Worm (Caenorhabditis elegans) whole organism, young adult: ENCODE results near the gene C34E11.2.

Experiments used
- F49E8.2 ChIP-seq: sonication (generic microtip); optimal IDR thresholded peaks from 3 replicates; lab custom pipeline; 2017; ENCODE audit warnings: missing genetic modification characterization, mild to moderate bottlenecking, missing compliant biosample characterization, antibody characterized with exemption, moderate library complexity; ENCODE audit not compliant: insufficient read depth
- F57C9.4 ChIP-seq: sonication (generic microtip); optimal IDR thresholded peaks from 2 replicates; lab custom pipeline; 2017; ENCODE audit warnings: mild to moderate bottlenecking, missing genetic modification characterization, missing compliant biosample characterization
- K11D2.4 ChIP-seq: fragments of 200-800 bp; sonication (Bioruptor generic); IDR thresholded peaks from 2 replicates; pipeline ENCODE4 v1.3.6; 2022; ENCODE audit warnings: missing genetic modification reagents, missing genetic modification characterization, missing compliant biosample characterization
- T26A5.8 ChIP-seq: sonication (generic microtip); optimal IDR thresholded peaks from 2 replicates; lab custom pipeline; 2016; ENCODE audit warnings: missing genetic modification characterization, missing compliant biosample characterization
- ama-1 ChIP-seq, 3 experiments: fragments of 150-350 bp in 1 of 3; sonication (generic microtip) in 2 of 3; optimal IDR thresholded peaks; 2 replicates each; lab custom pipeline; 2014 to 2018; ENCODE audit warnings: missing biosample characterization in 2 of 3, missing genetic modification characterization in 2 of 3, missing genetic modification reagents in 2 of 3
- attf-5 ChIP-seq: fragments of 200-800 bp; sonication (Bioruptor generic); optimal IDR thresholded peaks from 2 replicates; lab custom pipeline; 2018; ENCODE audit warnings: mild to moderate bottlenecking, missing genetic modification characterization, missing compliant biosample characterization
- efl-1 ChIP-seq: fragments of 150-350 bp; optimal IDR thresholded peaks from 2 replicates; lab custom pipeline; 2014; ENCODE audit warnings: missing biosample characterization, missing genetic modification reagents, missing genetic modification characterization
- madf-6 ChIP-seq: fragments of 200-800 bp; sonication (Bioruptor generic); IDR thresholded peaks from 2 replicates; pipeline ENCODE4 v1.3.6; 2022; ENCODE audit warnings: missing genetic modification reagents, missing genetic modification characterization, missing compliant biosample characterization
- nhr-27 ChIP-seq: fragments of 200-800 bp; sonication (Bioruptor generic); optimal IDR thresholded peaks from 2 replicates; lab custom pipeline; 2018; ENCODE audit warnings: mild to moderate bottlenecking, missing genetic modification characterization, moderate library complexity, missing compliant biosample characterization
- snpc-1.3 ChIP-seq: sonication (generic microtip); optimal IDR thresholded peaks from 2 replicates; lab custom pipeline; 2017; ENCODE audit warnings: missing genetic modification characterization, mild to moderate bottlenecking, missing compliant biosample characterization, antibody characterized with exemption, moderate library complexity, missing genotype, missing genetic modification reagents; ENCODE audit not compliant: insufficient read depth
- tbp1 ChIP-seq: fragments of 200-800 bp; sonication (Bioruptor generic); optimal IDR thresholded peaks from 2 replicates; lab custom pipeline; 2018; ENCODE audit warnings: mild to moderate bottlenecking, missing genetic modification characterization, missing compliant biosample characterization
- unc-62 ChIP-seq: fragments of 150-350 bp; optimal IDR thresholded peaks from 2 replicates; lab custom pipeline; 2014; ENCODE audit warnings: missing biosample characterization, missing genetic modification reagents, missing genetic modification characterization
- zim-3 ChIP-seq: sonication (generic microtip); optimal IDR thresholded peaks from 2 replicates; lab custom pipeline; 2017; ENCODE audit warnings: mild to moderate bottlenecking, missing genetic modification characterization, moderate library complexity, missing compliant biosample characterization
- ztf-28 ChIP-seq: fragments of 200-800 bp; sonication (Bioruptor generic); IDR thresholded peaks from 2 replicates; pipeline ENCODE4 v1.3.6; 2022; ENCODE audit warnings: missing genetic modification reagents, missing genetic modification characterization, missing compliant biosample characterization

DNA sequence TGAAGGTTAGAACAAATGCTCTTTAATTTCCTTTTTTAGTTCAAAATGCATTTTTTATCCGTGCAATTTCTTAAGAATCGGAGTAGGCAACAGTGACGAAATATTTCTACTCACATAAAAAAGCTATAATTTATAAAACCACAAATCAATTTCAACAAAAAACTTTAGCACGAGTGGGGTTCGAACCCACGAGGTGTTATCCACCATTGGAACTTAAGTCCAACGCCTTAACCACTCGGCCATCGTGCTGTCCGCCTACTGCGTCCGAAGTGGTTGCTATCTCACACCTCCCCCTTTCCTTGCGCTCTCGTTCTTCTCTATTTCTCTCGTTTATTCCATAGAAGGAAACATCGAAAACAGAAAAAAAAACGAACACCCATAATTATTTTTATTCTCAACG, 56.9 kb downstream of the C34E11.2 start:
- TF ChIP-seq F57C9.4 (tag; lab: Kevin White, UChicago) (no peak), ztf-28 (GFP tag; lab: Robert Waterston, UW) (peak; percentile 89; the same call in 1 of the 2 replicates), snpc-1.3 (tag; lab: Kevin White, UChicago) (no peak), unc-62 (no peak), attf-5 (GFP tag; lab: Kevin White, UChicago) (peak; percentile 72), nhr-27 (peak; percentile 35), madf-6 (GFP tag; lab: Robert Waterston, UW) (peak; percentile 73), zim-3 (no peak), tbp1 (GFP tag; lab: Kevin White, UChicago) (peak; percentile 99), ama-1 (optimal IDR thresholded peaks at IDR 0.05; lab: Kevin White, UChicago) (no peak), ama-1 (GFP tag; optimal IDR thresholded peaks at IDR 0.05; lab: Kevin White, UChicago) (peak in 1 of 2 experiments; percentile 81), F49E8.2 (tag; lab: Kevin White, UChicago) (peak; percentile 10), efl-1 (GFP tag; lab: Kevin White, UChicago) (no peak), T26A5.8 (tag; lab: Kevin White, UChicago) (peak; percentile 71), K11D2.4 (GFP tag; lab: Robert Waterston, UW) (peak; percentile 77)
